Worm (Caenorhabditis elegans): Measurements from ENCODE around the gene gana-1.
"Not testable (repeated sequence)": the region's sequence is repeated elsewhere in the genome, so short reads cannot be mapped to it uniquely, and the experiment has no call there.

The gana-1 gene

ce11 chrV:12121274-12121673 is 34.2 kb downstream of the gana-1 start, which contains the start of gene C13C4.6:
TSS of gene C13C4.6 (plus strand) at chrV:12121574.
- TF ChIP-seq snpc-4 (tag; optimal IDR thresholded peaks at IDR 0.05) (no peak), elt-2 (tag; optimal IDR thresholded peaks at IDR 0.05) (peak; percentile 10)

ce11 chrV:12130688-12131087 is 43.7 kb downstream of the gana-1 start, which contains the start of gene C27A7.6:
TSS of gene C27A7.6 (minus strand) at chrV:12130788.
- not testable (repeated sequence) for TF ChIP-seq ztf-4, skn-1, daf-12 (tag; optimal IDR thresholded peaks at IDR 0.05)

ce11 chrV:12131157-12131556 is 44.1 kb downstream of the gana-1 start, which contains the start of gene enpp-1:
TSS of gene enpp-1 (plus strand) at chrV:12131457.
- not testable (repeated sequence) for TF ChIP-seq nhr-43 (tag; optimal IDR thresholded peaks at IDR 0.05; ENCODE audit: poor library complexity, severe bottlenecking); ceh-9 (tag; optimal IDR thresholded peaks at IDR 0.05); ama-1 (optimal IDR thresholded peaks at IDR 0.05)

- TF ChIP-seq pqm-1 (tag; optimal IDR thresholded peaks at IDR 0.05), result no peak
Observed at ce11 chrV:12137942-12138341, 50.9 kb downstream of the gana-1 start.

Data from whole organism, L3 larva.